Worm (Caenorhabditis elegans) whole organism, late embryonic: Measurements from ENCODE around the gene cpf-1.

ENCODE experiments used
- K02D7.2 ChIP-seq: sonication (generic microtip); optimal IDR thresholded peaks from 2 replicates; lab custom pipeline; 2017; ENCODE audit warnings: mild to moderate bottlenecking, missing genetic modification characterization, missing compliant biosample characterization
- ama-1 ChIP-seq: fragments of 150-350 bp; optimal IDR thresholded peaks from 2 replicates; lab custom pipeline; 2014
- ceh-31 ChIP-seq: sonication (generic microtip); optimal IDR thresholded peaks from 2 replicates; lab custom pipeline; 2016; ENCODE audit warnings: missing genetic modification characterization, missing compliant biosample characterization
- ceh-9 ChIP-seq: sonication (generic microtip); optimal IDR thresholded peaks from 2 replicates; lab custom pipeline; 2016; ENCODE audit warnings: mild to moderate bottlenecking, missing genetic modification characterization, inconsistent platforms, missing compliant biosample characterization
- dve-1 ChIP-seq: sonication (generic microtip); optimal IDR thresholded peaks from 2 replicates; lab custom pipeline; 2017; ENCODE audit warnings: antibody characterized with exemption, mild to moderate bottlenecking, missing genetic modification characterization, missing compliant biosample characterization
- odd-2 ChIP-seq: sonication (generic microtip); optimal IDR thresholded peaks from 2 replicates; lab custom pipeline; 2017; ENCODE audit warnings: antibody characterized with exemption, mild to moderate bottlenecking, missing genetic modification characterization, missing compliant biosample characterization
- pag-3 ChIP-seq: sonication (generic microtip); optimal IDR thresholded peaks from 2 replicates; lab custom pipeline; 2016; ENCODE audit warnings: missing compliant biosample characterization, missing genetic modification characterization, borderline replicate concordance
- pat-9 ChIP-seq: fragments of 200-800 bp; sonication (Bioruptor generic); optimal IDR thresholded peaks from 2 replicates; lab custom pipeline; 2018; ENCODE audit warnings: mild to moderate bottlenecking, missing genetic modification characterization, moderate library complexity, missing compliant biosample characterization
- pax-1 ChIP-seq: fragments of 150-350 bp; optimal IDR thresholded peaks from 2 replicates; lab custom pipeline; 2014; ENCODE audit warnings: missing biosample characterization, missing genetic modification characterization
- pha-2 ChIP-seq: sonication (generic microtip); optimal IDR thresholded peaks from 2 replicates; lab custom pipeline; 2017; ENCODE audit warnings: mild to moderate bottlenecking, missing genetic modification characterization, missing compliant biosample characterization
- pqm-1 ChIP-seq: sonication (generic microtip); optimal IDR thresholded peaks from 2 replicates; lab custom pipeline; 2016; ENCODE audit warnings: missing genetic modification characterization, missing compliant biosample characterization
- sox-2 ChIP-seq: fragments of 200-800 bp; sonication (Bioruptor generic); IDR thresholded peaks from 2 replicates; pipeline ENCODE4 v1.3.6; 2022; ENCODE audit warnings: missing genetic modification reagents, missing genetic modification characterization, missing compliant biosample characterization
- unc-55 ChIP-seq: sonication (generic microtip); optimal IDR thresholded peaks from 2 replicates; lab custom pipeline; 2017; ENCODE audit warnings: missing biosample characterization, missing genetic modification reagents, missing genetic modification characterization
- ztf-16 ChIP-seq: sonication (generic microtip); optimal IDR thresholded peaks from 2 replicates; lab custom pipeline; 2017; ENCODE audit warnings: missing genetic modification characterization, missing compliant biosample characterization

- TF ChIP-seq ceh-31 = no peak
- TF ChIP-seq sox-2 (GFP tag; lab: Robert Waterston, UW) = no peak
- TF ChIP-seq unc-55 (GFP tag; lab: Kevin White, UChicago) = no peak
- TF ChIP-seq dve-1 (tag; lab: Kevin White, UChicago) = no peak
- TF ChIP-seq ama-1 (lab: Kevin White, UChicago) = no peak
- no peak for TF ChIP-seq pag-3 (tag; lab: Kevin White, UChicago)
- TF ChIP-seq odd-2 (tag; lab: Kevin White, UChicago) = no peak
- TF ChIP-seq ztf-16 (tag; lab: Kevin White, UChicago) = no peak
- no peak for TF ChIP-seq pqm-1 (tag; lab: Kevin White, UChicago)
- TF ChIP-seq pat-9 (tag; lab: Kevin White, UChicago) = no peak
- no peak for TF ChIP-seq ceh-9 (tag; lab: Kevin White, UChicago)
- TF ChIP-seq pha-2 = no peak
- TF ChIP-seq pax-1 = no peak
- TF ChIP-seq K02D7.2 (tag; lab: Kevin White, UChicago) = no peak
These were observed 47.7 kb downstream of the cpf-1 start for ce11 chrII:8554568-8554967.
